Worm (Caenorhabditis elegans): ENCODE data around the gene clec-254.

- no peak for TF ChIP-seq aha-1 (tag; optimal IDR thresholded peaks at IDR 0.05)
- no peak for TF ChIP-seq mef-2 (tag; optimal IDR thresholded peaks at IDR 0.05)
- no peak for TF ChIP-seq pqm-1 (tag; optimal IDR thresholded peaks at IDR 0.05)
- TF ChIP-seq blmp-1 (tag; optimal IDR thresholded peaks at IDR 0.05) = no peak
- no peak for TF ChIP-seq ceh-82 (tag; optimal IDR thresholded peaks at IDR 0.05)
- TF ChIP-seq fkh-10 (GFP tag; optimal IDR thresholded peaks at IDR 0.05) = no peak
Measured at ce11 chrV:18737646-18738045, 16.6 kb downstream of the clec-254 start.
